Fruit fly (Drosophila melanogaster) whole organism: Measurements from ENCODE around the gene Clk.

Experiments
- CG8478 ChIP-seq: fragments of >200 bp; optimal IDR thresholded peaks from 2 replicates; lab custom pipeline; 2018; ENCODE audit warnings: inconsistent platforms
- Dll ChIP-seq: fragments of >200 bp; optimal IDR thresholded peaks from 2 replicates; lab custom pipeline; 2017
- EcR ChIP-seq, 2 experiments: fragments of >200 bp; optimal IDR thresholded peaks; 2 replicates each; lab custom pipeline; 2017; ENCODE audit warnings: missing biosample characterization in 2 of 2, missing genetic modification characterization in 2 of 2, missing genetic modification reagents in 2 of 2
- pan ChIP-seq: fragments of >200 bp; optimal IDR thresholded peaks from 2 replicates; lab custom pipeline; 2017
- psq ChIP-seq: fragments of >200 bp; optimal IDR thresholded peaks from 2 replicates; lab custom pipeline; 2017

DNA sequence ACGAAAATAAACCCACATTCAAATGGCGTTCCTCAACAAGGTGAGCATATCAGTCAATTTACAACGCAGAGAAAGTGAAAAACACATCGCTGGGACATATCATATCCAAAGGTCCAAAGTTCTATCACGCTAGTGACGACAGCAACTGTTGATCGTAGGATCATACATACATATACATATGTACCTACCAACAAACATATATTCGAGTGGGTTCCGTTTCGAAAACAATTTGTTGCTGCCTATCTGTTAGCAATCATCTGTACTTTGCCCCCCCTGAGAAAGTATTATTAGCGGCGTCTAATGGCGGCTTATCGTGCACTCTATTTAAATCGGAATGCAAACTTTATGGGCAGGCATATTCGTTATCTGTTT lies 56.0 kb downstream of the Clk start:
- no peak for TF ChIP-seq EcR (GFP tag; optimal IDR thresholded peaks at IDR 0.05; lab: Kevin White, UChicago)
- TF ChIP-seq psq, result no peak
- no peak for TF ChIP-seq pan (lab: Kevin White, UChicago)
- TF ChIP-seq Dll (lab: Kevin White, UChicago), result no peak
- no peak for TF ChIP-seq CG8478 (lab: Kevin White, UChicago)
